Worm (Caenorhabditis elegans): ENCODE results near the gene ckk-1.

Gene ckk-1

DNA sequence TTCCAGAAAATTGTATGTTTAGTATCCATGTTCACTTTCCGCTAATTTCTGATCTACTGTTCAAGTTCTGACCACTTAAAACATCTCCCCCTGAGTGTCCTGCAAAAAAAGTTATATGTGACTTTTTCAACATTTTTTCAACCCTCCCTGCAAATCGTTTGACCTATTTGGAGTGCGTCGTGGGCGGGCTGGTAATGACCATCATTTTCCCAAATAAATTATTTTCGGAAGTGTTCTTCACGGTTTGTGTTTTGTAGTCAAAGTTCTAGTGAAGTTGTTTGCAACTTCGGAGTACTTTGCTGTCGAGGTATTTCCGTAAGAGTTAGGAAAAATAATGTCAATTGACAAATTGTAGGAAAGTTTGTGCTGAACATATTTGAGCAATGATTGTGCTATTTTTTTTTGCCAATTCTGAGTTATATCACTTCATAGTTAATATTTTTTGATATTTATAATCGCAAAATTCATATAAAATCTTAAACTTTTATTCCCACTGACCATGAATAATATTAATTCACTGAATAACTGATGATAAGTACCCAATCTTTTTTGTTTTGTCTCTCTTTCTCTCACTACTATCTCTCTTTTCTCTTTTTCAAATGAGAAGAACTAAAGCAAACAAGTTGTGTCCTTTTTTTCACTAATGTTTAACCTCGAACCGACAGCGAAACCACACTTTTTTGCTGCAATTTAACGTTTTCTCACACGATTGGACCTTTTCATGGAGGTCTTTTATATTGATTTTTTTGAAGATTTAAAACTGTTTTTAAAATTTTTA lies 12.9 kb upstream of the ckk-1 start:
- no peak for TF ChIP-seq lir-1 (GFP tag; conservative IDR thresholded peaks at IDR 0.05)
- TF ChIP-seq B0035.1 (tag; optimal IDR thresholded peaks at IDR 0.05) = no peak
- TF ChIP-seq lin-54 (GFP tag; optimal IDR thresholded peaks at IDR 0.05) = no peak
- no peak for TF ChIP-seq lsl-1 (GFP tag; optimal IDR thresholded peaks at IDR 0.05)
- TF ChIP-seq let-526 (GFP tag; IDR thresholded peaks at IDR 0.05) = no peak
- no peak for TF ChIP-seq nfyb-1 (GFP tag; IDR thresholded peaks at IDR 0.05)
- no peak for TF ChIP-seq ceh-91 (GFP tag; IDR thresholded peaks at IDR 0.05)
- TF ChIP-seq unc-62 (GFP tag; optimal IDR thresholded peaks at IDR 0.05) = no peak
- no peak for TF ChIP-seq T26A5.8 (tag; optimal IDR thresholded peaks at IDR 0.05)
- no peak for TF ChIP-seq athp-1 (tag; optimal IDR thresholded peaks at IDR 0.05)
- TF ChIP-seq dpff-1 (tag; optimal IDR thresholded peaks at IDR 0.05) = no peak
- no peak for TF ChIP-seq aptf-2 (GFP tag; conservative IDR thresholded peaks at IDR 0.05)
- TF ChIP-seq dpl-1 (GFP tag; optimal IDR thresholded peaks at IDR 0.05) = no peak
- no peak for TF ChIP-seq ztf-25 (GFP tag; IDR thresholded peaks at IDR 0.05)
- TF ChIP-seq egl-18 (GFP tag; IDR thresholded peaks at IDR 0.05) = no peak
- no peak for TF ChIP-seq hmg-1.2 (GFP tag; IDR thresholded peaks at IDR 0.05)
- TF ChIP-seq let-607 (tag; optimal IDR thresholded peaks at IDR 0.05) = no peak
- TF ChIP-seq Y95B8A.8 (GFP tag; IDR thresholded peaks at IDR 0.05) = no peak
- TF ChIP-seq madf-8 (GFP tag; conservative IDR thresholded peaks at IDR 0.05) = no peak
- no peak for TF ChIP-seq chd-7 (tag; optimal IDR thresholded peaks at IDR 0.05)

DNA sequence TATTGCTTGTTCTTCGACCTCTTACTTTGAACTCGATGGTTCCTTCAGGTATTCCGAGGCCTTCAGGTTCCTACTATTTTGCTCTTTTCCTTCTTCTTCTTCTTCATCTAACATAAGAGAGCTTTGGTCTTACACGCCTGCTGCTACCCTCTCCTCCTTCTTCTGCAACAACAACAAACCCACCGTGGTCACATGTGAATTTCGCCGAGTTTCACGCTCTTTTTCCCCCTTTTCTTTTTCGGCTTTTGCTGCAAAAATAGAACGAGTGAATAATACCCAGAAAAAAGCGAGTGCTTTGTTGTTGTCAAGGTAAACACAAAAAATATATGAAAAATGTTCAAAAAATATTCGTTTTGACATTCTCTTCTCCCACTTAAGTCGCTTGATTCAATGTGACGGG lies 11.9 kb upstream of the ckk-1 start:
- TF ChIP-seq let-526 (GFP tag; IDR thresholded peaks at IDR 0.05) (no peak), madf-10 (tag; optimal IDR thresholded peaks at IDR 0.05) (no peak), nfyb-1 (GFP tag; IDR thresholded peaks at IDR 0.05) (no peak), zfh-2 (GFP tag; conservative IDR thresholded peaks at IDR 0.05) (0 out of 2 replicates have a peak, but pooled peaks have one; percentile 33)

DNA sequence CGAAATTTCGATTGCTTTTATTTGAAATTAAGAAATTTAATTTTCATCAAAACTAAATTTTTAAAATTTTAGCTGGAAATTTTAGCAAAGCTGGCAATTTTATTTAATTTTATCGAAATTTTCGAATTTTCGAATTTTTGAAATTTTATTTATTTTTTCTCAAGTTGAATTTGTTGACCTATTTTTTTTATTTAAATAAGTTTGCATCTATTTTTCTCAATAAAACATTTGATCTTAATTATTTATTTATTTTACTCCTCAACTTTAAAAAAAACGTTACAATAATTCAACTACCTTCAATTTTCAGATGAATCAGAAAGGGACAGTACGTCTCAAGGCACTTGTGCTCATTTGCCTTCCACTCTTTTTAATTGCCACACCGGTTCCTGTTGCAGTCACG lies 10.4 kb upstream of the ckk-1 start, which contains the start of gene daf-4:
Gene daf-4 (plus strand): TSS at position 301 of the 400 bp plus-strand sequence.
- TF ChIP-seq tbx-9 (tag; optimal IDR thresholded peaks at IDR 0.05; ENCODE audit: borderline replicate concordance) (no peak), T26A5.8 (tag; optimal IDR thresholded peaks at IDR 0.05) (no peak), lsl-1 (GFP tag; optimal IDR thresholded peaks at IDR 0.05) (no peak), egrh-3 (GFP tag; IDR thresholded peaks at IDR 0.05) (no peak), zim-3 (tag; optimal IDR thresholded peaks at IDR 0.05) (no peak), K11D2.4 (GFP tag; IDR thresholded peaks at IDR 0.05) (no peak)

DNA sequence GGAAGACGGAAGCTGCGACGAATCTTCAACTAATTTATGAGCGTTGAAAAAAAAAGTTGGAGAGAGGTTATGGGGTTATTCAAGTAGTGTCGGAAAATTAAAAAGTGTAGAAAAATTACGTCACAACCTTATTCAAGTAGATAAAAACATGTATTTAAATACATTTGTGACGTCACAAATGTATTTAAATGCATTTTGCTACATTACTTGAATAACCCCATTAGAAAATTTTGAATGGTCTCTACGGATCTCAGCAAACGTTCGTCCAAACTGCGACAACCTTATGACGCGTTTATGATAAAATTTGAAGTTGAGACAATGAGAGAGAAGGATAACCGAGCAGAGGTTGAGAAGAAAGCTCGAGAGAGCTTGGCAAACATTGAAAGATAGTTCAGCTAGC lies 7.7 kb upstream of the ckk-1 start:
- TF ChIP-seq aptf-2 (GFP tag; conservative IDR thresholded peaks at IDR 0.05) = 0 out of 2 replicates have a peak, but pooled peaks have one; percentile 5

DNA sequence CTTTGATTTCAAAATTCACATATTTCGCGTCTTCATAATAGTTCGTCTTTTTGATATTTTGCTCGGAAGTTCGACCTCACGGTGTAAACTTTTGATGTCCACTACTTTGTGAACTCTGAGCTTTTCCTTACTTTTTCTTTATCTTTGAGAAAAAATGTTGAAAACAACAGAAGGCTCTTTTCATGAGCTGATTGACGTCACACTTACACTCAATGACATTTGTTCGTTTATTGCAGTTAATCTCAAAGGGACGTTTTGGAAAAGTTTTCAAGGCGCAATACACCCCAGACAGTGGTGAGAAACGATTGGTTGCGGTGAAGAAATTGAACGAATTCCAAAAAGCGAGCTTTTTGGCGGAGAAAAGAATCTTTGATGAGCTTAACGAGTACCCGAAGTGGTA lies 6.1 kb upstream of the ckk-1 start:
- no peak for TF ChIP-seq lsl-1 (GFP tag; optimal IDR thresholded peaks at IDR 0.05)
- no peak for TF ChIP-seq F22D6.2 (tag; optimal IDR thresholded peaks at IDR 0.05)
- no peak for TF ChIP-seq madf-6 (GFP tag; IDR thresholded peaks at IDR 0.05)
- TF ChIP-seq aptf-2 (GFP tag; conservative IDR thresholded peaks at IDR 0.05) = no peak
- no peak for TF ChIP-seq F23B12.7 (tag; optimal IDR thresholded peaks at IDR 0.05; ENCODE audit: insufficient read depth)
- no peak for TF ChIP-seq zfh-2 (GFP tag; conservative IDR thresholded peaks at IDR 0.05)
- no peak for TF ChIP-seq sptf-2 (GFP tag; optimal IDR thresholded peaks at IDR 0.05)
- no peak for TF ChIP-seq mel-28 (tag; optimal IDR thresholded peaks at IDR 0.05; ENCODE audit: borderline replicate concordance)
- no peak for TF ChIP-seq lin-54 (GFP tag; optimal IDR thresholded peaks at IDR 0.05)
